Worm (Caenorhabditis elegans): ENCODE data around the gene ucr-2.2.

ce11 chrX:15221107-15221506, 47.4 kb downstream of the ucr-2.2 start:
- no peak for TF ChIP-seq K09A11.1 (tag; optimal IDR thresholded peaks at IDR 0.05; ENCODE audit: insufficient read depth)
- TF ChIP-seq pqm-1 (tag; optimal IDR thresholded peaks at IDR 0.05): no peak
- TF ChIP-seq madf-2 (tag; optimal IDR thresholded peaks at IDR 0.05): no peak
- TF ChIP-seq pha-4 (tag; optimal IDR thresholded peaks at IDR 0.05): no peak
- no peak for TF ChIP-seq sox-4 (tag; optimal IDR thresholded peaks at IDR 0.05)
- TF ChIP-seq nhr-11 (tag; optimal IDR thresholded peaks at IDR 0.05): no peak
- TF ChIP-seq fkh-10 (GFP tag; optimal IDR thresholded peaks at IDR 0.05): no peak
- no peak for TF ChIP-seq ahr-1 (tag; optimal IDR thresholded peaks at IDR 0.05)
- TF ChIP-seq ets-4 (tag; optimal IDR thresholded peaks at IDR 0.05): no peak
- no peak for TF ChIP-seq nfya-1 (tag; optimal IDR thresholded peaks at IDR 0.05)
- no peak for TF ChIP-seq unc-86 (tag; optimal IDR thresholded peaks at IDR 0.05)

Data from whole organism, late embryonic.